Fruit fly (Drosophila melanogaster): ENCODE results near the gene Vps45.

Vps45 gene

dm6 chr3R:9577382-9578137 is 13.8 kb downstream of the Vps45 start, which contains the start of the genes Kap-alpha3 and Son (continued):
- TF ChIP-seq CG1621 (tag; optimal IDR thresholded peaks at IDR 0.05) (peak; percentile 70), Eip78C (GFP tag) (peak; percentile 94), CG10631 (GFP tag; optimal IDR thresholded peaks at IDR 0.05) (peak; percentile 85), acj6 (GFP tag; optimal IDR thresholded peaks at IDR 0.05) (peak; percentile 85), Hr4 (GFP tag; optimal IDR thresholded peaks at IDR 0.05) (peak; percentile 78), CG8319 (GFP tag; optimal IDR thresholded peaks at IDR 0.05) (peak; percentile 75), dsx (GFP tag; optimal IDR thresholded peaks at IDR 0.05; ENCODE audit: poor library complexity, severe bottlenecking) (peak; percentile 65), OdsH (GFP tag; optimal IDR thresholded peaks at IDR 0.05) (peak; percentile 87), Gug (GFP tag; IDR thresholded peaks at IDR 0.05) (peak; percentile 57), Sox14 (GFP tag; optimal IDR thresholded peaks at IDR 0.05) (peak; percentile 88), CG34406 (GFP tag; optimal IDR thresholded peaks at IDR 0.05) (peak; percentile 82), CG6854 (GFP tag; optimal IDR thresholded peaks at IDR 0.05) (peak; percentile 92), CG8632 (GFP tag; optimal IDR thresholded peaks at IDR 0.05) (peak; percentile 72), Sox102F (GFP tag; optimal IDR thresholded peaks at IDR 0.05) (peak; percentile 85), CG3919 (GFP tag; optimal IDR thresholded peaks at IDR 0.05) (peak; percentile 91), fd85E (GFP tag; optimal IDR thresholded peaks at IDR 0.05) (peak; percentile 81), CG6808 (GFP tag; optimal IDR thresholded peaks at IDR 0.05) (peak; percentile 83), spab (GFP tag; optimal IDR thresholded peaks at IDR 0.05) (peak; percentile 61)

dm6 chr3R:9581089-9581520 is 17.4 kb downstream of the Vps45 start, which contains the start of gene CG8301:
CG8301 (plus strand) TSS chr3R:9581306.
- TF ChIP-seq Met (GFP tag; optimal IDR thresholded peaks at IDR 0.05) (no peak), CG3919 (GFP tag; optimal IDR thresholded peaks at IDR 0.05) (peak; percentile 8), Gug (GFP tag; IDR thresholded peaks at IDR 0.05) (no peak), lz (GFP tag; optimal IDR thresholded peaks at IDR 0.05) (peak; percentile 34), achi (GFP tag; optimal IDR thresholded peaks at IDR 0.05) (peak; percentile 23), Sox15 (GFP tag; optimal IDR thresholded peaks at IDR 0.05) (no peak), CG11902 (GFP tag; optimal IDR thresholded peaks at IDR 0.05) (no peak), CG6854 (GFP tag; optimal IDR thresholded peaks at IDR 0.05) (no peak), CG6792 (GFP tag; optimal IDR thresholded peaks at IDR 0.05) (peak; percentile 30), Ets96B (tag; optimal IDR thresholded peaks at IDR 0.05) (peak; percentile 21), eg (GFP tag; IDR thresholded peaks at IDR 0.05) (peak; percentile 58), CG34406 (GFP tag; optimal IDR thresholded peaks at IDR 0.05) (peak; percentile 10), CG1621 (tag; optimal IDR thresholded peaks at IDR 0.05) (no peak), CG32006 (GFP tag; optimal IDR thresholded peaks at IDR 0.05) (peak; percentile 51), Sox14 (GFP tag; optimal IDR thresholded peaks at IDR 0.05) (peak; percentile 11), ss (GFP tag; optimal IDR thresholded peaks at IDR 0.05) (peak in 1 of 2 experiments; percentile 21), Sox102F (GFP tag; optimal IDR thresholded peaks at IDR 0.05) (no peak), Blimp-1 (GFP tag; optimal IDR thresholded peaks at IDR 0.05) (no peak), OdsH (GFP tag; optimal IDR thresholded peaks at IDR 0.05) (peak; percentile 53), CG31627 (GFP tag; optimal IDR thresholded peaks at IDR 0.05) (no peak), CG8632 (GFP tag; optimal IDR thresholded peaks at IDR 0.05) (no peak), CG15336 (GFP tag; IDR thresholded peaks at IDR 0.05) (peak; percentile 63), esn (GFP tag; optimal IDR thresholded peaks at IDR 0.05) (peak; percentile 51), CG16779 (tag; optimal IDR thresholded peaks at IDR 0.05) (peak; percentile 27), CG7368 (GFP tag; optimal IDR thresholded peaks at IDR 0.05) (peak; percentile 45), fd59A (GFP tag; optimal IDR thresholded peaks at IDR 0.05) (no peak), CG11762 (GFP tag; optimal IDR thresholded peaks at IDR 0.05; ENCODE audit: insufficient read depth) (no peak), CG4318 (GFP tag; optimal IDR thresholded peaks at IDR 0.05) (no peak), CG6163 (GFP tag; IDR thresholded peaks at IDR 0.05) (no peak), Hr4 (GFP tag; optimal IDR thresholded peaks at IDR 0.05) (peak; percentile 59), CG3032 (tag; optimal IDR thresholded peaks at IDR 0.05) (no peak), CG8319 (GFP tag; optimal IDR thresholded peaks at IDR 0.05) (no peak), Hr38 (GFP tag; optimal IDR thresholded peaks at IDR 0.05) (no peak), dsx (GFP tag; optimal IDR thresholded peaks at IDR 0.05; ENCODE audit: poor library complexity, severe bottlenecking) (no peak), fkh (GFP tag; optimal IDR thresholded peaks at IDR 0.05) (no peak), acj6 (GFP tag; optimal IDR thresholded peaks at IDR 0.05) (peak; percentile 33), CG10669 (GFP tag; optimal IDR thresholded peaks at IDR 0.05) (no peak), Eip93F (GFP tag; optimal IDR thresholded peaks at IDR 0.05) (no peak), net (GFP tag; optimal IDR thresholded peaks at IDR 0.05) (peak; percentile 49), CG8119 (GFP tag; IDR thresholded peaks at IDR 0.05) (peak; percentile 57; the same call in 2 of the 3 replicates), topi (GFP tag; optimal IDR thresholded peaks at IDR 0.05) (no peak)

Measured in whole organism, prepupa.